Worm (Caenorhabditis elegans) whole organism, dauer: ENCODE results near the gene C33C12.1.
"Not testable (repeated sequence)": the region's sequence is repeated elsewhere in the genome, so short reads cannot be mapped to it uniquely, and the experiment has no call there.

Experiments used
- unc-62 ChIP-seq: sonication (generic microtip); optimal IDR thresholded peaks from 2 replicates; lab custom pipeline; 2017; ENCODE audit warnings: missing biosample characterization, missing genetic modification reagents, missing genetic modification characterization

Gene C33C12.1

ce11 chrII:2192267-2192666 lies 5.8 kb upstream of the C33C12.1 start:
- TF ChIP-seq unc-62 (GFP tag; lab: Kevin White, UChicago) = no peak

DNA sequence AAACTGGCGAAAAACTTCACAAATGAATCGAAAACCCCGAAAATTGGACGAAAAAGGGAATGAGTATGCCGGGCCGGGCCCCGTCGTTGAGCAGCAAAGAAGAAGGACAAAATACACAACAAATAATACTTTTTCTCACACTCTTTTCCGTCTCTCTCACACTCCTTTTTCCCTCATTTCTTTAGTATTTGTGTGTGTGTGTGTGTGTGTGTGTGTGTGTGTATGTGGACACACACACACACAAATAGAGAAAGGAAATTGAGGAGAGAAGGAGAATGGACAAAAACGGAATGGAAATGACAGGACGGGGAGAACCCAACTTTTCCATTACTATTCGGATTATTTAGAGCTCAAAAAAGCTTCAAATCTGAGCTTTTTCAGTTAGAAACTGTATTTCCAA lies 2.5 kb upstream of the C33C12.1 start:
- TF ChIP-seq unc-62 (GFP tag; lab: Kevin White, UChicago) = no peak

DNA sequence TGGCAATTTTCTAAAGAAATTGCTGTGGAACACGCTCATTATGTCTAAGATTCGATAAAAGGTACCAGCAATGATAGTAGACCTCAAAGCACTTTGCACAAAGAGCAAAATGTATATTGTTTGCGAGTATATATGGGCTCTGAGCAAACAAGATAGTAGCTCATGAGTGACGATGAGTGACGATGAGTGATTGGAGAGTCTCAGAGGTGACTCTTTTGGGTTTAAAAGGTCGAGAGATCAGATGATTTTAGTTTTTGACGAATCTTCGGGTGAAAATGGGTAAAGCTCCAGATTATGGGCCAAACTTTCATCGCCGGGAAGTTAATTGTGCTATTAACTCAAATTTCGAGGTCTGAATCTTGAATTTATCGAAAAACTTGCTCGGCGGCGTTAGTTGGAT lies 1.3 kb upstream of the C33C12.1 start:
- TF ChIP-seq unc-62 (GFP tag; lab: Kevin White, UChicago) = no peak

- no peak for TF ChIP-seq unc-62 (GFP tag; lab: Kevin White, UChicago)
Observed at ce11 chrII:2202147-2202546, 4.1 kb downstream of the C33C12.1 start.

DNA sequence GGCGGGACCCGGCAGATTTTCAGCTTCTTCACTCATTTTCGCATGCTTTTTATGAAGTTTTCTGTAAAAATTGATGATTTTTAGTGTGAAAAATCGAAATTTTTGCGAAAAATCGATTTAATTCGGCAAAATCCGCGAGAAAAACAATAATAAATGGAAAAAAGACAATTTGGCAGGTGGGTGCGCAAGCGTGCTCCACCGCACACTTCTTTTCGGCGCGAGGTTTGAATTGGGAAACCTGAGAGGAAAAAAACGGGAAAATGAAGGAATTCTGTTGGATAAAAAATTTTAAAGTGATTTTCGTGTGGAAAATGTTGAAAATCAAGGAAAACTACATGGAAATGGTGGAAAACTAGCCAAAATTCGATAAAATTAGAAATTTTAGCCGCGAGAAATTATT lies 6.0 kb downstream of the C33C12.1 start, which contains the start of gene Y59C2A.2:
Gene Y59C2A.2 (minus strand): TSS at position 61 of the 400 bp plus-strand sequence.
- TF ChIP-seq unc-62 (GFP tag; lab: Kevin White, UChicago) = no peak

DNA sequence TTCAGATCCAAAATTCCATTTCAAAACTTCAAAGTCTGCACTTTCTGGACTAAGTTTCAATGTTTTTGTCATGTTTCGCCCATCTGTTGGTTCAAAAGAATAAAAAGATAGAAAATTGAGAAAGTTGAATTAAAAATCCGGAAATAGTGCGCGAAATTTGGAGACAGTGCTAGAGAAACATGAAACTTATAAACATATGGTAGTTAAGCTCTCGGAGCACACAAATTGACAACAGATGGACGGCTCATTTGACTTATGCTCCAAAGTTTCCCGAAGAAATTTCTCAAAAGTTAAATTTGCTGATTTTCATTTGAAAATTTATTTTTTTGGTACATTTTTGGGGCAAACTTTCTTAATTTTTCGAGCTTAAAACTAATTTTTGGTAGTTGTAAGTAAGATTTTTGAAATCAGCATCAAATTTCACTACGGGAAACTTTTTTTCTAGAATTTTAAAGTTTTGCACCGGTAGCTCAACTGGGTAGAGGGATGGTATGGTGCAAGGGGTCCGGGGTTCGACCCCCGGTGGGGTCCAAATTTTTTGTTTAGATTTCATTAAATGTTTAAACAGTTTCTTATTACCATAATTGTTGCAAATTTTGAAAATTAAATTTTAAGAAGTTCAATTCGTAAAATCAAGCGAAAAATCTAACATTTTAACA lies 8.2 kb downstream of the C33C12.1 start:
- no peak for TF ChIP-seq unc-62 (GFP tag; lab: Kevin White, UChicago)

- no peak for TF ChIP-seq unc-62 (GFP tag; lab: Kevin White, UChicago)
Observed at ce11 chrII:2207812-2208211, 9.8 kb downstream of the C33C12.1 start, which contains the start of gene Y59C2A.1. Y59C2A.1 (plus strand) TSS chrII:2208112.

- TF ChIP-seq unc-62 (GFP tag; lab: Kevin White, UChicago) = no peak
Observed at ce11 chrII:2215512-2215911, 17.5 kb downstream of the C33C12.1 start.

DNA sequence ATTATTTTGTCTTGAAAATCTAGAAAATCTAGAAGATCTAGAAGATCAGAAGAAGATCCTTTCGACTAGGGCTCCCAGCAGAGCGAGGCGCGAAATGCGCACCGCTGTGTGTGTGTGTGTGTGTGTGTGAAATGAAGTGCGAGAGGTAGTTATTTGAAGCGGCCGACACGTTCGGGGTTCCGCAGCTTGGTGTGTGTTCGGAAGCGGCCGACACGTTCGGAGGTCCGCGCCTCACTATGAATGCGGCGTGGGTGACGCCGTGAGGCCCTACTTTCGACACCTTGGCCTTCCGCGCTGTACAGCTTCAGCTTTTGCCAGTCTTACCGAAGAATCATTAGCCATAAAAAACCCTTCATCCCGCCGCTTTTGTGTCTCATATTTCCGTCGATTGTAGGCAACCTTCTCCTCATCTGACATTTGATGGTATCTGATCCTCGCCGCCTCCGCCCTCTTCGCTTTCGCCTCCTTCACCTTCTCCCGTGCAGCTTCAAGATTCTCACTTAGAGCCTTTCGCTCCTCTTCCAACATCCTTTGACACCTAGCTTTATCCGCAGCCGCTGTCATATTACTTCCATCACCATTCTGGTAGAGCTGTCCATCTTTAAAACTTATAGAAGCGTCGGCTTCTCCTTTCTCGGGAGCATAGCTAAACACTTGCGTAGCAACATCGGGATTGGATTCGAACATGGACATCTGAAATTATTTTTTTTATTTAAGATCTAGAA lies 19.1 kb downstream of the C33C12.1 start:
- no peak for TF ChIP-seq unc-62 (GFP tag; lab: Kevin White, UChicago)

DNA sequence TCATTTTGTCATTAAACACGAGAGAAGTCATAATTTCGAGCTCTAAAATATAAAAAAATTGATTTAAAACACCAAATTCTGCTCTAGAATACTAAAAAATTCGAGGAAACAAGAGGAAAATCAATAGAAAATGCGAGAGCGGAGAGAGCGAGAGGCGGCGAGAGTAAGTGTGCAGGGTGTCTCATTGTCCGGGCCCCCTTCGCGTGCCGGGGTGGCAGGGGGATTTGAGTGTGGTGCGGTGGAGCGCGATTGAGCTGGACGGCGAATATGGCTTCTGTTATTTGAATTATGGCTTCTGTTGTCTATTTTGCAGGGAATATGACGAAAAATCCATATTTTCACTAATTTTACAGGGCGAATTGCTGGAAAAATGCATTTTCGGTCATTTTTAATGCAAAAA lies 21.8 kb downstream of the C33C12.1 start, which contains the start of gene Y59C2A.3:
Gene Y59C2A.3 (minus strand): TSS at position 42 of the 400 bp plus-strand sequence.
- no peak for TF ChIP-seq unc-62 (GFP tag; lab: Kevin White, UChicago)

ce11 chrII:2221196-2221896 lies 23.3 kb downstream of the C33C12.1 start:
- no peak for TF ChIP-seq unc-62 (GFP tag; lab: Kevin White, UChicago)

DNA sequence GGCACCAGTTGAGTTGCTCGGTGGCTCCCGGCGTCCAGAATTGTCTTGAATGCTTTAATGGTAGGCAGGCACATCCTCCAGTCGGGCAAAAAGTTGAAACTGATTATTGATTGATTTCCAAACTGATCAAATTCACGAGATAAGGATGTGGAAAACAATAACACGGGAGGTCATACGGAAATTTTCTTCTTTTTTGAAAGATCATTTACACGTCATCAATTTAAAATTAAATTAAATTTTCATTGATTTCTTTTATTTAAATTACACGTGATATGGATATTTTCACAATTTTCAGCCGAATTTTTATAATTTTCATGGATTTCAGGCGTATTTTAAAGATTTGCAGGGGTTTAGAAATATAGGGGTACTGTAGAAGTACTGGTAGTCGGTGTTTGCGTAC lies 25.4 kb downstream of the C33C12.1 start, which contains the start of gene cbs-2:
Gene cbs-2 (minus strand): TSS at position 101 of the 400 bp plus-strand sequence.
- TF ChIP-seq unc-62 (GFP tag; lab: Kevin White, UChicago) = no peak

- no peak for TF ChIP-seq unc-62 (GFP tag; lab: Kevin White, UChicago)
Observed at ce11 chrII:2225608-2226007, 27.6 kb downstream of the C33C12.1 start, which contains the start of gene F54A3.5. F54A3.5 (minus strand) TSS chrII:2225708.

ce11 chrII:2230368-2230767 lies 32.3 kb downstream of the C33C12.1 start:
- TF ChIP-seq unc-62 (GFP tag; lab: Kevin White, UChicago) = no peak

ce11 chrII:2232429-2232828 lies 34.4 kb downstream of the C33C12.1 start, which contains the start of gene F54A3.6:
F54A3.6 (minus strand) TSS chrII:2232470.
- TF ChIP-seq unc-62 (GFP tag; lab: Kevin White, UChicago) = not testable (repeated sequence)

DNA sequence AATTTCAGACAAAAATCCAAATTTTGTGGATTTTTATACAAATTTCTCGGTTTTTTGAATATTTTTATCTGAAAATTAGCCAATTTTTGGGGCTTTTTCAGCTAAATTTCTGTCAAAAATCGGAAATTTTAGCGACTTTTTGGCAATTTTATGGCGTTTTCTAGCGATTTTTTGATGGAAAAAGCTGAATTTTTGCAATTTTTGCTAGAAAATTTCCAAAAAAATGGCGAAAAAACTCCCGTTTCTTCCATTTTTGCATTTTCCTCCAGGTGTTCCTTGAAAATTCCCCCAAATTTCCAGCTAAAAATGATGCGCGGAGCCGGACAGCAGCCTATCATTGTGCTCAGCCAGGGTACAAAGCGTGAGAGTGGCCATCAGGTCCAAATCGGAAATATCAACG lies 35.2 kb downstream of the C33C12.1 start, which contains the start of gene cct-3:
Gene cct-3 (plus strand): TSS at position 301 of the 400 bp plus-strand sequence.
- no peak for TF ChIP-seq unc-62 (GFP tag; lab: Kevin White, UChicago)
